Fruit fly (Drosophila melanogaster) whole organism, embryonic: ENCODE data around the gene CG43085.

ENCODE experiments used
- Adf1 ChIP-seq: fragments of 200-800 bp; sonication (Bioruptor generic); IDR thresholded peaks from 2 replicates; pipeline ENCODE4 v1.3.6; 2022; ENCODE audit warnings: missing biosample characterization, missing genetic modification characterization
- Blimp-1 ChIP-seq: fragments of 200-800 bp; sonication (Bioruptor generic); optimal IDR thresholded peaks from 3 replicates; lab custom pipeline; 2018; ENCODE audit warnings: missing biosample characterization, missing genetic modification characterization, mild to moderate bottlenecking, moderate library complexity, missing genetic modification reagents
- CG10654 ChIP-seq: fragments of 200-800 bp; sonication (Bioruptor generic); optimal IDR thresholded peaks from 2 replicates; lab custom pipeline; 2016; ENCODE audit warnings: missing biosample characterization, missing genetic modification characterization
- CG10979 ChIP-seq: fragments of 200-800 bp; sonication (Bioruptor generic); optimal IDR thresholded peaks from 2 replicates; lab custom pipeline; 2018; ENCODE audit warnings: missing biosample characterization, mild to moderate bottlenecking, missing genetic modification characterization, moderate library complexity
- CG11247 ChIP-seq: fragments of 200-800 bp; sonication (Bioruptor generic); IDR thresholded peaks from 2 replicates; pipeline ENCODE4 v1.3.6; 2022; ENCODE audit warnings: missing biosample characterization, missing genetic modification characterization
- CG11504 ChIP-seq: fragments of 200-800 bp; sonication (Bioruptor generic); optimal IDR thresholded peaks from 3 replicates; lab custom pipeline; 2019; ENCODE audit warnings: missing biosample characterization, mild to moderate bottlenecking, missing genetic modification characterization, moderate library complexity
- CG14441 ChIP-seq: fragments of 200-800 bp; sonication (Bioruptor generic); IDR thresholded peaks from 2 replicates; pipeline ENCODE4 v1.3.6; 2022; ENCODE audit warnings: missing biosample characterization, missing genetic modification characterization
- CG16779 ChIP-seq: fragments of 200-800 bp; sonication (Bioruptor generic); IDR thresholded peaks from 2 replicates; pipeline ENCODE4 v1.3.6; 2022; ENCODE audit warnings: missing biosample characterization, missing genetic modification characterization
- CG17361 ChIP-seq: fragments of 200-800 bp; sonication (Bioruptor generic); IDR thresholded peaks from 3 replicates; pipeline ENCODE4 v1.3.6; 2022; ENCODE audit warnings: missing biosample characterization, missing genetic modification characterization
- CG18262 ChIP-seq: fragments of 200-800 bp; optimal IDR thresholded peaks from 3 replicates; lab custom pipeline; 2019; ENCODE audit warnings: missing biosample characterization, mild to moderate bottlenecking, missing genetic modification characterization, moderate library complexity
- CG1832 ChIP-seq: fragments of 200-800 bp; sonication (Bioruptor generic); optimal IDR thresholded peaks from 2 replicates; lab custom pipeline; 2017; ENCODE audit warnings: missing biosample characterization, mild to moderate bottlenecking, missing genetic modification characterization, inconsistent platforms
- CG30403 ChIP-seq: fragments of 200-800 bp; sonication (Bioruptor generic); optimal IDR thresholded peaks from 3 replicates; lab custom pipeline; 2016; ENCODE audit warnings: missing biosample characterization, missing genetic modification characterization
- CG4328 ChIP-seq: fragments of 200-800 bp; sonication (Bioruptor generic); optimal IDR thresholded peaks from 3 replicates; lab custom pipeline; 2017; ENCODE audit warnings: missing biosample characterization, missing genetic modification reagents, missing genetic modification characterization
- CG4360 ChIP-seq: fragments of 200-800 bp; sonication (Bioruptor generic); IDR thresholded peaks from 2 replicates; pipeline ENCODE4 v1.3.6; 2022; ENCODE audit warnings: missing biosample characterization, missing genetic modification characterization
- CG4424 ChIP-seq: fragments of 200-800 bp; sonication (Bioruptor generic); optimal IDR thresholded peaks from 3 replicates; lab custom pipeline; 2016; ENCODE audit warnings: missing biosample characterization, missing genetic modification characterization
- CG4820 ChIP-seq: fragments of 200-800 bp; sonication (Bioruptor generic); optimal IDR thresholded peaks from 3 replicates; lab custom pipeline; 2016; ENCODE audit warnings: missing biosample characterization, missing genetic modification characterization
- CG9727 ChIP-seq: fragments of 200-800 bp; sonication (Bioruptor generic); optimal IDR thresholded peaks from 3 replicates; lab custom pipeline; 2017; ENCODE audit warnings: missing biosample characterization, mild to moderate bottlenecking, missing genetic modification characterization
- D ChIP-seq, 2 experiments: fragments of 200-800 bp in 1 of 2; fragments of >200 bp in 1 of 2; sonication (Bioruptor generic) in 1 of 2; optimal IDR thresholded peaks; 2 replicates in 1 of 2; 3 replicates in 1 of 2; lab custom pipeline; 2017; ENCODE audit warnings: mild to moderate bottlenecking in 1 of 2, missing biosample characterization in 1 of 2, missing genetic modification characterization in 1 of 2, missing genetic modification reagents in 1 of 2
- Drgx ChIP-seq: fragments of 200-800 bp; sonication (Bioruptor generic); IDR thresholded peaks from 2 replicates; pipeline ENCODE4 v1.3.6; 2022; ENCODE audit warnings: missing biosample characterization, missing genetic modification characterization
- Eip74EF ChIP-seq, 2 experiments: fragments of 200-800 bp in 1 of 2; fragments of >200 bp in 1 of 2; sonication (Bioruptor generic) in 1 of 2; optimal IDR thresholded peaks; 2 replicates each; lab custom pipeline; 2017 to 2019; ENCODE audit warnings: missing biosample characterization in 2 of 2, missing genetic modification characterization in 2 of 2, mild to moderate bottlenecking in 1 of 2, moderate library complexity in 1 of 2
- Gug ChIP-seq: fragments of 200-800 bp; sonication (Bioruptor generic); IDR thresholded peaks from 4 replicates; pipeline ENCODE4 v1.3.6; 2022; ENCODE audit warnings: missing biosample characterization, missing genetic modification characterization
- Hr78 ChIP-seq, 2 experiments: fragments of 200-800 bp in 1 of 2; fragments of >200 bp in 1 of 2; sonication (Bioruptor generic) in 1 of 2; optimal IDR thresholded peaks; 2 replicates each; lab custom pipeline; 2017 to 2019; ENCODE audit warnings: missing biosample characterization in 2 of 2, missing genetic modification characterization in 2 of 2, mild to moderate bottlenecking in 1 of 2, moderate library complexity in 1 of 2
- Max ChIP-seq: fragments of 200-800 bp; sonication (Bioruptor generic); optimal IDR thresholded peaks from 2 replicates; lab custom pipeline; 2016; ENCODE audit warnings: missing biosample characterization, mild to moderate bottlenecking, missing genetic modification characterization
- PHDP ChIP-seq: fragments of 200-800 bp; sonication (Bioruptor generic); optimal IDR thresholded peaks from 3 replicates; lab custom pipeline; 2018; ENCODE audit warnings: missing biosample characterization, mild to moderate bottlenecking, missing genetic modification characterization, moderate library complexity
- Sox100B ChIP-seq: fragments of 200-800 bp; sonication (Bioruptor generic); optimal IDR thresholded peaks from 3 replicates; lab custom pipeline; 2018; ENCODE audit warnings: missing biosample characterization, mild to moderate bottlenecking, missing genetic modification characterization
- Sox102F ChIP-seq: fragments of 200-800 bp; sonication (Bioruptor generic); optimal IDR thresholded peaks from 2 replicates; lab custom pipeline; 2018; ENCODE audit warnings: missing biosample characterization, mild to moderate bottlenecking, missing genetic modification characterization, moderate library complexity
- Trl ChIP-seq, 3 experiments: fragments of >200 bp in 2 of 3; fragments of 200-800 bp in 1 of 3; sonication (Bioruptor generic) in 1 of 3; optimal IDR thresholded peaks; 2 replicates in 1 of 3; 3 replicates in 2 of 3; lab custom pipeline; 2016 to 2017; ENCODE audit warnings: missing biosample characterization in 1 of 3, missing genetic modification characterization in 1 of 3
- ase ChIP-seq: fragments of 200-800 bp; sonication (Bioruptor generic); IDR thresholded peaks from 3 replicates; pipeline ENCODE4 v1.3.6; 2022; ENCODE audit warnings: missing biosample characterization, missing genetic modification characterization
- bcd ChIP-seq: fragments of 200-800 bp; sonication (Bioruptor generic); optimal IDR thresholded peaks from 2 replicates; lab custom pipeline; 2017; ENCODE audit warnings: missing biosample characterization, mild to moderate bottlenecking, missing genetic modification characterization
- chif ChIP-seq, 2 experiments: fragments of 200-800 bp; sonication (Bioruptor generic); optimal IDR thresholded peaks; 3 replicates each; lab custom pipeline; 2016; ENCODE audit warnings: missing biosample characterization in 2 of 2, missing genetic modification characterization in 2 of 2
- chn ChIP-seq: fragments of 200-800 bp; sonication (Bioruptor generic); optimal IDR thresholded peaks from 2 replicates; lab custom pipeline; 2016; ENCODE audit warnings: missing biosample characterization, missing genetic modification characterization
- disco-r ChIP-seq: fragments of 200-800 bp; sonication (Bioruptor generic); optimal IDR thresholded peaks from 2 replicates; lab custom pipeline; 2016; ENCODE audit warnings: missing biosample characterization, missing genetic modification characterization
- dmrt99B ChIP-seq: fragments of 200-800 bp; sonication (Bioruptor generic); optimal IDR thresholded peaks from 2 replicates; lab custom pipeline; 2018; ENCODE audit warnings: missing biosample characterization, mild to moderate bottlenecking, missing genetic modification characterization, moderate library complexity
- eve ChIP-seq, 2 experiments: fragments of >200 bp; optimal IDR thresholded peaks; 2 replicates each; lab custom pipeline; 2017; ENCODE audit warnings: missing biosample characterization in 2 of 2, missing genetic modification characterization in 2 of 2
- fd102C ChIP-seq: fragments of 200-800 bp; sonication (Bioruptor generic); optimal IDR thresholded peaks from 2 replicates; lab custom pipeline; 2018; ENCODE audit warnings: missing biosample characterization, mild to moderate bottlenecking, missing genetic modification characterization, moderate library complexity
- gem ChIP-seq: fragments of 200-800 bp; sonication (Bioruptor generic); optimal IDR thresholded peaks from 2 replicates; lab custom pipeline; 2019; ENCODE audit warnings: missing biosample characterization, mild to moderate bottlenecking, missing genetic modification characterization, moderate library complexity
- lola ChIP-seq, 3 experiments: fragments of >200 bp in 2 of 3; fragments of 200-800 bp in 1 of 3; sonication (Bioruptor generic) in 1 of 3; optimal IDR thresholded peaks; 2 replicates each; lab custom pipeline; 2017 to 2019; ENCODE audit warnings: missing biosample characterization in 3 of 3, missing genetic modification characterization in 3 of 3, mild to moderate bottlenecking in 1 of 3, moderate library complexity in 1 of 3
- phol ChIP-seq: fragments of 200-800 bp; sonication (Bioruptor generic); optimal IDR thresholded peaks from 3 replicates; lab custom pipeline; 2018; ENCODE audit warnings: missing biosample characterization, mild to moderate bottlenecking, missing genetic modification characterization, moderate library complexity
- sens ChIP-seq: fragments of 200-800 bp; sonication (Bioruptor generic); peaks from one replicate; lab custom pipeline; 2016; ENCODE audit warnings: missing biosample characterization, missing genetic modification characterization
- sens-2 ChIP-seq: fragments of 200-800 bp; sonication (Bioruptor generic); IDR thresholded peaks from 2 replicates; pipeline ENCODE4 v1.3.6; 2022; ENCODE audit warnings: missing biosample characterization, missing genetic modification characterization
- tll ChIP-seq, 2 experiments: fragments of 200-800 bp in 1 of 2; fragments of >200 bp in 1 of 2; sonication (Bioruptor generic) in 1 of 2; optimal IDR thresholded peaks; 2 replicates each; lab custom pipeline; 2017 to 2019; ENCODE audit warnings: missing biosample characterization in 2 of 2, missing genetic modification characterization in 2 of 2, mild to moderate bottlenecking in 1 of 2, moderate library complexity in 1 of 2
- trem ChIP-seq: fragments of 200-800 bp; optimal IDR thresholded peaks from 3 replicates; lab custom pipeline; 2019; ENCODE audit warnings: missing biosample characterization, mild to moderate bottlenecking, missing genetic modification characterization, moderate library complexity
- vfl ChIP-seq: fragments of 200-800 bp; sonication (Bioruptor generic); optimal IDR thresholded peaks from 2 replicates; lab custom pipeline; 2016; ENCODE audit warnings: missing biosample characterization, missing genetic modification characterization
- z ChIP-seq: fragments of 200-800 bp; sonication (Bioruptor generic); IDR thresholded peaks from 3 replicates; pipeline ENCODE4 v1.3.6; 2022; ENCODE audit warnings: missing biosample characterization, missing genetic modification characterization

The CG43085 gene

dm6 chr3L:17609068-17609382 is 37.5 kb downstream of the CG43085 start:
- TF ChIP-seq PHDP (tag; lab: Kevin White, UChicago) (no peak), CG11247 (GFP tag; lab: Robert Waterston, UW) (0 out of 2 replicates have a peak, but pooled peaks have one; percentile 28), CG30403 (no peak), tll (GFP tag; optimal IDR thresholded peaks at IDR 0.05; lab: Kevin White, UChicago) (no peak)
- TF ChIP-seq, all 482 proteins: peak for 1

- peak; percentile 61 for TF ChIP-seq CG1832
- peak; percentile 47 for TF ChIP-seq CG11504 (tag; lab: Kevin White, UChicago)
- TF ChIP-seq Adf1 (GFP tag; lab: Robert Waterston, UW), result peak; percentile 51
- TF ChIP-seq CG10979 (tag; lab: Kevin White, UChicago), result peak; percentile 30
- TF ChIP-seq disco-r (GFP tag; lab: Kevin White, UChicago), result no peak
- no peak for TF ChIP-seq Max
- TF ChIP-seq ase (GFP tag; lab: Robert Waterston, UW), result no peak
- peak; percentile 50 for TF ChIP-seq sens (GFP tag; lab: Kevin White, UChicago)
- no peak for TF ChIP-seq D (optimal IDR thresholded peaks at IDR 0.05; lab: Kevin White, UChicago)
- TF ChIP-seq D (GFP tag; optimal IDR thresholded peaks at IDR 0.05; lab: Kevin White, UChicago), result peak; percentile 42
- peak in 1 of 2 experiments; percentile 0 for TF ChIP-seq Eip74EF (GFP tag; optimal IDR thresholded peaks at IDR 0.05; lab: Kevin White, UChicago)
- TF ChIP-seq Hr78 (GFP tag; optimal IDR thresholded peaks at IDR 0.05; lab: Kevin White, UChicago), result peak in 1 of 2 experiments; percentile 87
- peak; percentile 8 for TF ChIP-seq CG9727 (GFP tag; lab: Kevin White, UChicago)
- TF ChIP-seq Blimp-1 (GFP tag; lab: Kevin White, UChicago), result peak; percentile 38
- TF ChIP-seq chif (GFP tag; optimal IDR thresholded peaks at IDR 0.05; lab: Kevin White, UChicago), result peak in 1 of 2 experiments; percentile 2
- peak in 1 of 2 experiments; percentile 9 for TF ChIP-seq Trl (optimal IDR thresholded peaks at IDR 0.05; lab: Kevin White, UChicago)
- no peak for TF ChIP-seq Trl (GFP tag; optimal IDR thresholded peaks at IDR 0.05; lab: Kevin White, UChicago)
- peak; percentile 21 for TF ChIP-seq Sox100B
- TF ChIP-seq CG18262 (tag; lab: Kevin White, UChicago), result peak; percentile 30
- no peak for TF ChIP-seq fd102C (GFP tag; lab: Kevin White, UChicago)
- 0 out of 2 replicates have a peak, but pooled peaks have one; percentile 29 for TF ChIP-seq Drgx (GFP tag; lab: Robert Waterston, UW)
- TF ChIP-seq CG4328 (GFP tag; lab: Kevin White, UChicago), result no peak
- TF ChIP-seq gem (tag; lab: Kevin White, UChicago), result peak; percentile 14
- TF ChIP-seq CG4360 (GFP tag; lab: Robert Waterston, UW), result peak; percentile 55; the same call in 1 of the 2 replicates
- peak; percentile 28 for TF ChIP-seq dmrt99B (tag; lab: Kevin White, UChicago)
- TF ChIP-seq phol (tag; lab: Kevin White, UChicago), result peak; percentile 39
- TF ChIP-seq eve (GFP tag; optimal IDR thresholded peaks at IDR 0.05; lab: Kevin White, UChicago), result peak in 1 of 2 experiments; percentile 32
- TF ChIP-seq z (GFP tag; lab: Robert Waterston, UW), result peak; percentile 91
- peak in 1 of 3 experiments; percentile 3 for TF ChIP-seq lola (GFP tag; optimal IDR thresholded peaks at IDR 0.05; lab: Kevin White, UChicago)
- no peak for TF ChIP-seq trem (tag; lab: Kevin White, UChicago)
- TF ChIP-seq chn (GFP tag; lab: Kevin White, UChicago), result peak; percentile 18
- peak; percentile 13 for TF ChIP-seq CG30403
- TF ChIP-seq Sox102F, result peak; percentile 26
- TF ChIP-seq CG10654, result no peak
- peak; percentile 4 for TF ChIP-seq bcd (GFP tag; lab: Kevin White, UChicago)
- TF ChIP-seq CG4820 (GFP tag; lab: Kevin White, UChicago), result peak; percentile 31
- no peak for TF ChIP-seq CG16779 (GFP tag; lab: Robert Waterston, UW)
- no peak for TF ChIP-seq Gug (GFP tag; lab: Robert Waterston, UW)
- TF ChIP-seq CG4424 (GFP tag; lab: Kevin White, UChicago), result peak; percentile 24
- TF ChIP-seq sens-2 (GFP tag; lab: Robert Waterston, UW), result no peak
- TF ChIP-seq CG14441 (GFP tag; lab: Robert Waterston, UW), result no peak
- no peak for TF ChIP-seq vfl (GFP tag; lab: Kevin White, UChicago)
- TF ChIP-seq CG17361 (GFP tag; lab: Robert Waterston, UW), result 0 out of 3 replicates have a peak, but pooled peaks have one; percentile 27
Observed at dm6 chr3L:17608185-17609067, 38.1 kb downstream of the CG43085 start.
